Worm (Caenorhabditis elegans) whole organism, L4 larva: ENCODE results near the gene T25B2.1.

Experiments used
- D1046.2 ChIP-seq: fragments of 200-800 bp; sonication (Bioruptor generic); IDR thresholded peaks from 2 replicates; pipeline ENCODE4 v1.3.6; 2022; ENCODE audit warnings: missing genetic modification characterization, missing compliant biosample characterization
- Y48G9A.11 ChIP-seq: fragments of 200-800 bp; sonication (Bioruptor generic); IDR thresholded peaks from 2 replicates; pipeline ENCODE4 v1.3.6; 2022; ENCODE audit warnings: missing genetic modification reagents, missing genetic modification characterization, missing compliant biosample characterization
- arid-1 ChIP-seq: fragments of 200-800 bp; sonication (Bioruptor generic); conservative IDR thresholded peaks from 2 replicates; pipeline ENCODE4 v1.3.6; 2022; ENCODE audit warnings: missing genetic modification reagents, missing genetic modification characterization, missing compliant biosample characterization
- ceh-20 ChIP-seq: fragments of 200-800 bp; sonication (Bioruptor generic); IDR thresholded peaks from 2 replicates; pipeline ENCODE4 v1.3.6; 2022; ENCODE audit warnings: missing genetic modification reagents, missing genetic modification characterization, missing compliant biosample characterization
- ceh-44 ChIP-seq: fragments of 200-800 bp; sonication (Bioruptor generic); IDR thresholded peaks from 2 replicates; pipeline ENCODE4 v1.3.6; 2022; ENCODE audit warnings: missing genetic modification reagents, missing genetic modification characterization, missing compliant biosample characterization
- ceh-62 ChIP-seq: sonication (generic microtip); optimal IDR thresholded peaks from 2 replicates; lab custom pipeline; 2017; ENCODE audit warnings: missing biosample characterization, missing genetic modification characterization
- ceh-82 ChIP-seq: sonication (generic microtip); optimal IDR thresholded peaks from 2 replicates; lab custom pipeline; 2017; ENCODE audit warnings: missing biosample characterization, missing genetic modification characterization
- cey-2 ChIP-seq: sonication (generic microtip); optimal IDR thresholded peaks from 3 replicates; lab custom pipeline; 2017; ENCODE audit warnings: missing genetic modification characterization, mild to moderate bottlenecking, missing compliant biosample characterization, antibody characterized with exemption, borderline replicate concordance; ENCODE audit not compliant: insufficient read depth
- dve-1 ChIP-seq: sonication (generic microtip); optimal IDR thresholded peaks from 2 replicates; lab custom pipeline; 2017; ENCODE audit warnings: antibody characterized with exemption, mild to moderate bottlenecking, missing genetic modification characterization, missing compliant biosample characterization; ENCODE audit not compliant: insufficient read depth
- gei-8 ChIP-seq: fragments of 200-800 bp; sonication (Bioruptor generic); optimal IDR thresholded peaks from 2 replicates; lab custom pipeline; 2018; ENCODE audit warnings: mild to moderate bottlenecking, missing genetic modification characterization, missing compliant biosample characterization
- hlh-11 ChIP-seq: fragments of 200-800 bp; sonication (Bioruptor generic); optimal IDR thresholded peaks from 2 replicates; lab custom pipeline; 2018; ENCODE audit warnings: mild to moderate bottlenecking, missing genetic modification characterization, missing compliant biosample characterization
- mxl-3 ChIP-seq: fragments of 200-800 bp; sonication (Bioruptor generic); optimal IDR thresholded peaks from 2 replicates; lab custom pipeline; 2018; ENCODE audit warnings: mild to moderate bottlenecking, missing genetic modification characterization, missing compliant biosample characterization
- nhr-41 ChIP-seq: fragments of 200-800 bp; sonication (Bioruptor generic); IDR thresholded peaks from 2 replicates; pipeline ENCODE4 v1.3.6; 2022; ENCODE audit warnings: missing genetic modification reagents, missing genetic modification characterization, missing compliant biosample characterization
- nhr-76 ChIP-seq: fragments of 150-350 bp; optimal IDR thresholded peaks from 2 replicates; lab custom pipeline; 2014; ENCODE audit warnings: missing biosample characterization, missing genetic modification characterization
- snpc-1.2 ChIP-seq: fragments of 200-800 bp; sonication (Bioruptor generic); IDR thresholded peaks from 2 replicates; pipeline ENCODE4 v1.3.6; 2022; ENCODE audit warnings: missing genetic modification reagents, missing genetic modification characterization, missing compliant biosample characterization
- spr-3 ChIP-seq: fragments of 200-800 bp; sonication (Bioruptor generic); optimal IDR thresholded peaks from 2 replicates; lab custom pipeline; 2018; ENCODE audit warnings: mild to moderate bottlenecking, missing genetic modification characterization, missing compliant biosample characterization

T25B2.1 gene

ce11 chrX:6221097-6221496 lies 47.3 kb downstream of the T25B2.1 start:
- TF ChIP-seq mxl-3 (no peak), dve-1 (tag; lab: Kevin White, UChicago) (no peak), snpc-1.2 (GFP tag; lab: Robert Waterston, UW) (no peak), gei-8 (no peak), ceh-82 (tag; lab: Kevin White, UChicago) (no peak), spr-3 (GFP tag; lab: Kevin White, UChicago) (no peak), ceh-62 (tag; lab: Kevin White, UChicago) (no peak), cey-2 (no peak), ceh-44 (GFP tag; lab: Robert Waterston, UW) (no peak), D1046.2 (GFP tag; lab: Robert Waterston, UW) (no peak), arid-1 (GFP tag; lab: Robert Waterston, UW) (no peak), nhr-76 (tag; lab: Kevin White, UChicago) (no peak), nhr-41 (GFP tag; lab: Robert Waterston, UW) (no peak)

ce11 chrX:6224841-6225240 lies 51.1 kb downstream of the T25B2.1 start:
- TF ChIP-seq hlh-11 (tag; lab: Kevin White, UChicago) (peak; percentile 21), Y48G9A.11 (GFP tag; lab: Robert Waterston, UW) (no peak), ceh-20 (0 out of 2 replicates have a peak, but pooled peaks have one; percentile 30)
- TF ChIP-seq, all 104 proteins: peak for 2
